Worm (Caenorhabditis elegans) whole organism, mixed stage, embryonic: ENCODE data around the gene nhr-158.

Experiments
- M03D4.4 ChIP-seq: sonication (generic microtip); optimal IDR thresholded peaks from 2 replicates; lab custom pipeline; 2017; ENCODE audit warnings: mild to moderate bottlenecking, missing genetic modification characterization, missing compliant biosample characterization
- bed-3 ChIP-seq: fragments of 200-800 bp; sonication (Bioruptor generic); optimal IDR thresholded peaks from 3 replicates; lab custom pipeline; 2018; ENCODE audit warnings: mild to moderate bottlenecking, missing genetic modification characterization, moderate library complexity, missing compliant biosample characterization
- blmp-1 ChIP-seq: fragments of 150-350 bp; optimal IDR thresholded peaks from 2 replicates; lab custom pipeline; 2014; ENCODE audit warnings: missing biosample characterization, missing genetic modification characterization
- ceh-39 ChIP-seq: fragments of 150-350 bp; optimal IDR thresholded peaks from 2 replicates; lab custom pipeline; 2014; ENCODE audit warnings: missing biosample characterization, missing genetic modification characterization
- ceh-43 ChIP-seq: fragments of 200-800 bp; sonication (Bioruptor generic); optimal IDR thresholded peaks from 2 replicates; lab custom pipeline; 2018; ENCODE audit warnings: mild to moderate bottlenecking, missing genetic modification characterization, moderate library complexity, missing compliant biosample characterization
- ceh-83 ChIP-seq: fragments of 200-800 bp; sonication (Bioruptor generic); optimal IDR thresholded peaks from 2 replicates; lab custom pipeline; 2018; ENCODE audit warnings: mild to moderate bottlenecking, missing genetic modification characterization, missing compliant biosample characterization
- ces-1 ChIP-seq: fragments of 150-350 bp; optimal IDR thresholded peaks from 2 replicates; lab custom pipeline; 2014; ENCODE audit warnings: missing biosample characterization, missing genetic modification reagents, missing genetic modification characterization
- drap-1 ChIP-seq: fragments of 200-800 bp; sonication (Bioruptor generic); optimal IDR thresholded peaks from 3 replicates; lab custom pipeline; 2018; ENCODE audit warnings: mild to moderate bottlenecking, missing genetic modification characterization, missing compliant biosample characterization
- elt-1 ChIP-seq: sonication (generic microtip); optimal IDR thresholded peaks from 2 replicates; lab custom pipeline; 2017; ENCODE audit warnings: missing genetic modification characterization, mild to moderate bottlenecking, missing compliant biosample characterization, antibody characterized with exemption, moderate library complexity, borderline replicate concordance; ENCODE audit not compliant: insufficient read depth
- elt-3 ChIP-seq: fragments of 150-350 bp; optimal IDR thresholded peaks from 2 replicates; lab custom pipeline; 2014; ENCODE audit warnings: missing biosample characterization, missing genetic modification characterization
- flh-1 ChIP-seq: fragments of 200-800 bp; sonication (Bioruptor generic); optimal IDR thresholded peaks from 2 replicates; lab custom pipeline; 2018; ENCODE audit warnings: mild to moderate bottlenecking, missing genetic modification characterization, moderate library complexity, missing compliant biosample characterization
- hlh-1 ChIP-seq: fragments of 150-350 bp; optimal IDR thresholded peaks from 2 replicates; lab custom pipeline; 2014; ENCODE audit warnings: missing biosample characterization, missing genetic modification reagents, missing genetic modification characterization
- lin-13 ChIP-seq: fragments of 150-350 bp; optimal IDR thresholded peaks from 2 replicates; lab custom pipeline; 2014; ENCODE audit warnings: missing biosample characterization, missing genetic modification characterization
- lin-32 ChIP-seq: fragments of 200-800 bp; sonication (Bioruptor generic); optimal IDR thresholded peaks from 2 replicates; lab custom pipeline; 2018; ENCODE audit warnings: mild to moderate bottlenecking, missing genetic modification characterization, missing compliant biosample characterization
- lsy-2 ChIP-seq: fragments of 150-350 bp; optimal IDR thresholded peaks from 2 replicates; lab custom pipeline; 2014; ENCODE audit warnings: missing biosample characterization, missing genetic modification characterization
- mab-5 ChIP-seq: fragments of 150-350 bp; optimal IDR thresholded peaks from 2 replicates; lab custom pipeline; 2014; ENCODE audit warnings: missing biosample characterization, missing genetic modification characterization
- mep-1 ChIP-seq: fragments of 150-350 bp; optimal IDR thresholded peaks from 2 replicates; lab custom pipeline; 2017; ENCODE audit warnings: missing biosample characterization, missing genetic modification reagents, missing genetic modification characterization, inconsistent platforms
- mls-2 ChIP-seq: sonication (generic microtip); optimal IDR thresholded peaks from 2 replicates; lab custom pipeline; 2016; ENCODE audit warnings: mild to moderate bottlenecking, missing genetic modification characterization, moderate library complexity, missing compliant biosample characterization
- nhr-12 ChIP-seq: fragments of 150-350 bp; optimal IDR thresholded peaks from 2 replicates; lab custom pipeline; 2014; ENCODE audit warnings: missing biosample characterization, missing genetic modification characterization
- nhr-2 ChIP-seq: fragments of 150-350 bp; optimal IDR thresholded peaks from 2 replicates; lab custom pipeline; 2014; ENCODE audit warnings: missing biosample characterization, missing genetic modification characterization
- nhr-237 ChIP-seq: fragments of 150-350 bp; optimal IDR thresholded peaks from 2 replicates; lab custom pipeline; 2014; ENCODE audit warnings: missing biosample characterization, missing genetic modification characterization
- nhr-28 ChIP-seq: fragments of 150-350 bp; optimal IDR thresholded peaks from 2 replicates; lab custom pipeline; 2014; ENCODE audit warnings: missing biosample characterization, missing genetic modification characterization
- nhr-76 ChIP-seq: sonication (generic microtip); optimal IDR thresholded peaks from 2 replicates; lab custom pipeline; 2017; ENCODE audit warnings: missing biosample characterization, missing genetic modification characterization
- pha-4 ChIP-seq: fragments of 150-350 bp; optimal IDR thresholded peaks from 2 replicates; lab custom pipeline; 2018; ENCODE audit warnings: missing biosample characterization, missing genetic modification reagents, missing genetic modification characterization
- sem-2 ChIP-seq: fragments of 200-800 bp; sonication (Bioruptor generic); optimal IDR thresholded peaks from 2 replicates; lab custom pipeline; 2018; ENCODE audit warnings: mild to moderate bottlenecking, missing genetic modification characterization, missing compliant biosample characterization
- snpc-4 ChIP-seq: fragments of 150-350 bp; optimal IDR thresholded peaks from 2 replicates; lab custom pipeline; 2014; ENCODE audit warnings: missing biosample characterization, missing genetic modification characterization
- sptf-1 ChIP-seq: sonication (generic microtip); optimal IDR thresholded peaks from 2 replicates; lab custom pipeline; 2017; ENCODE audit warnings: mild to moderate bottlenecking, missing genetic modification characterization, moderate library complexity, missing compliant biosample characterization
- tbx-8 ChIP-seq: fragments of 200-800 bp; sonication (Bioruptor generic); optimal IDR thresholded peaks from 2 replicates; lab custom pipeline; 2018; ENCODE audit warnings: mild to moderate bottlenecking, missing genetic modification characterization, moderate library complexity, missing compliant biosample characterization
- unc-62 ChIP-seq: fragments of 150-350 bp; optimal IDR thresholded peaks from 2 replicates; lab custom pipeline; 2014; ENCODE audit warnings: missing biosample characterization, missing genetic modification reagents, missing genetic modification characterization
- zip-8 ChIP-seq: fragments of 150-350 bp; optimal IDR thresholded peaks from 2 replicates; lab custom pipeline; 2014; ENCODE audit warnings: missing biosample characterization, missing genetic modification characterization
- ztf-11 ChIP-seq: fragments of 150-350 bp; optimal IDR thresholded peaks from 2 replicates; lab custom pipeline; 2014; ENCODE audit warnings: missing biosample characterization, missing genetic modification characterization

nhr-158 gene

ce11 chrV:3900102-3900501 lies 26.1 kb upstream of the nhr-158 start, which contains the start of gene irld-22:
Gene irld-22, minus strand, starts transcription at chrV:3900202.
- TF ChIP-seq elt-1 (tag; lab: Kevin White, UChicago) (no peak), mls-2 (tag; lab: Kevin White, UChicago) (no peak), elt-3 (no peak), tbx-8 (GFP tag; lab: Kevin White, UChicago) (no peak), ceh-39 (tag; lab: Kevin White, UChicago) (no peak), pha-4 (no peak), snpc-4 (tag; lab: Kevin White, UChicago) (no peak), zip-8 (tag; lab: Kevin White, UChicago) (no peak), mep-1 (no peak), unc-62 (GFP tag; lab: Kevin White, UChicago) (no peak), nhr-28 (tag; lab: Kevin White, UChicago) (no peak), bed-3 (no peak)

- TF ChIP-seq zip-8 (tag; lab: Kevin White, UChicago), result peak; percentile 99
- no peak for TF ChIP-seq lsy-2 (tag; lab: Kevin White, UChicago)
Observed at ce11 chrV:3896018-3896417, 22.1 kb upstream of the nhr-158 start.

- TF ChIP-seq pha-4, result no peak
- no peak for TF ChIP-seq elt-1 (tag; lab: Kevin White, UChicago)
- TF ChIP-seq nhr-2, result no peak
- TF ChIP-seq M03D4.4, result no peak
- no peak for TF ChIP-seq zip-8 (tag; lab: Kevin White, UChicago)
- TF ChIP-seq nhr-28 (tag; lab: Kevin White, UChicago), result no peak
- TF ChIP-seq bed-3, result no peak
- no peak for TF ChIP-seq lin-13 (tag; lab: Kevin White, UChicago)
- no peak for TF ChIP-seq sem-2 (GFP tag; lab: Kevin White, UChicago)
- no peak for TF ChIP-seq drap-1 (GFP tag; lab: Kevin White, UChicago)
- no peak for TF ChIP-seq mep-1
- no peak for TF ChIP-seq hlh-1
- no peak for TF ChIP-seq unc-62 (GFP tag; lab: Kevin White, UChicago)
- no peak for TF ChIP-seq flh-1
- no peak for TF ChIP-seq nhr-237 (tag; lab: Kevin White, UChicago)
- TF ChIP-seq ceh-39 (tag; lab: Kevin White, UChicago), result no peak
- no peak for TF ChIP-seq nhr-12 (tag; lab: Kevin White, UChicago)
- TF ChIP-seq lin-32 (GFP tag; lab: Kevin White, UChicago), result no peak
- TF ChIP-seq ztf-11 (tag; lab: Kevin White, UChicago), result no peak
Observed at ce11 chrV:3894661-3895060, 20.7 kb upstream of the nhr-158 start, which contains the start of gene sre-9. Gene sre-9, plus strand, starts transcription at chrV:3894961.

- TF ChIP-seq snpc-4 (tag; lab: Kevin White, UChicago), result no peak
- no peak for TF ChIP-seq flh-1
- TF ChIP-seq ces-1 (GFP tag; lab: Kevin White, UChicago), result no peak
- TF ChIP-seq nhr-28 (tag; lab: Kevin White, UChicago), result no peak
- no peak for TF ChIP-seq ceh-43
- TF ChIP-seq ceh-83 (GFP tag; lab: Kevin White, UChicago), result no peak
- TF ChIP-seq drap-1 (GFP tag; lab: Kevin White, UChicago), result no peak
- TF ChIP-seq nhr-76, result no peak
- no peak for TF ChIP-seq unc-62 (GFP tag; lab: Kevin White, UChicago)
Observed at ce11 chrV:3892361-3892904, 18.5 kb upstream of the nhr-158 start, which contains the start of gene C17E7.4. Gene C17E7.4, plus strand, starts transcription at chrV:3892854.

- no peak for TF ChIP-seq sem-2 (GFP tag; lab: Kevin White, UChicago)
- TF ChIP-seq M03D4.4, result no peak
- TF ChIP-seq elt-1 (tag; lab: Kevin White, UChicago), result no peak
- no peak for TF ChIP-seq sptf-1 (tag; lab: Kevin White, UChicago)
- TF ChIP-seq pha-4, result no peak
- TF ChIP-seq nhr-28 (tag; lab: Kevin White, UChicago), result no peak
- TF ChIP-seq ceh-83 (GFP tag; lab: Kevin White, UChicago), result no peak
- no peak for TF ChIP-seq lin-32 (GFP tag; lab: Kevin White, UChicago)
- TF ChIP-seq ceh-39 (tag; lab: Kevin White, UChicago), result no peak
- TF ChIP-seq ceh-43, result no peak
- TF ChIP-seq drap-1 (GFP tag; lab: Kevin White, UChicago), result no peak
- no peak for TF ChIP-seq mab-5 (tag; lab: Kevin White, UChicago)
- no peak for TF ChIP-seq blmp-1 (tag; lab: Kevin White, UChicago)
- TF ChIP-seq bed-3, result no peak
- no peak for TF ChIP-seq ces-1 (GFP tag; lab: Kevin White, UChicago)
- TF ChIP-seq snpc-4 (tag; lab: Kevin White, UChicago), result no peak
- no peak for TF ChIP-seq tbx-8 (GFP tag; lab: Kevin White, UChicago)
- no peak for TF ChIP-seq lin-13 (tag; lab: Kevin White, UChicago)
- no peak for TF ChIP-seq lsy-2 (tag; lab: Kevin White, UChicago)
Observed at ce11 chrV:3891919-3892318, 18.0 kb upstream of the nhr-158 start, which contains the start of gene C17E7.12. Gene C17E7.12, minus strand, starts transcription at chrV:3892019.
